Worm (Caenorhabditis elegans): Measurements from ENCODE around the gene smz-1.

ce11 chrIV:12408625-12409024, 46.2 kb upstream of the smz-1 start, which contains the start of gene dsb-1:
- TF ChIP-seq ZK546.5 (tag; optimal IDR thresholded peaks at IDR 0.05) (no peak), nhr-6 (tag; optimal IDR thresholded peaks at IDR 0.05) (no peak), ceh-16 (tag; optimal IDR thresholded peaks at IDR 0.05) (no peak), fos-1 (tag; optimal IDR thresholded peaks at IDR 0.05) (no peak), mdl-1 (tag; optimal IDR thresholded peaks at IDR 0.05) (no peak), aly-2 (tag; optimal IDR thresholded peaks at IDR 0.05) (no peak), ama-1 (optimal IDR thresholded peaks at IDR 0.05) (no peak), nhr-23 (tag; optimal IDR thresholded peaks at IDR 0.05) (no peak), nhr-11 (tag; optimal IDR thresholded peaks at IDR 0.05) (no peak)
